Fruit fly (Drosophila melanogaster): ENCODE data around the gene Adsl.

DNA sequence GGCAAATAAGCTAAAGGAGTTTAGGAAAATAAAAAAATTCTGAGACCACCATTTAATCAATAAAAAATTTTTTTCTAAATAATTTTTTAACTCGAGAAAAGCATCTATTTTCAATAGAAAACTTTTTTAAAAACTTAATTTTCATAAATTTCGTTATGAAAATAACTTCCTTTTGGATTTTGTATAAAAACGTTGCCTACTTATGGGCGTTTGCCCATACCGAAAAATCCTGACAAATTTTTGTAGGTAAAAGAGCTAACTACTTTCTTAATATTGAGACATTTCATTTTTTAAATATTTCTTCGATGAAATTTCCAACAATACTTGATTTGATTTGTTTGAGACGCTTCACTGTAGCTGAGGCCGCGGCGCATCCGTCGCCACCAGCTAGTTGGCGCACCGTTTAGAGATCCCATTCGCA is 39.3 kb upstream of the Adsl start:
- TF ChIP-seq ttk (optimal IDR thresholded peaks at IDR 0.05): no peak
- TF ChIP-seq Myc (optimal IDR thresholded peaks at IDR 0.05): no peak
- no peak for TF ChIP-seq Sin3A (optimal IDR thresholded peaks at IDR 0.05)
- no peak for TF ChIP-seq insv (optimal IDR thresholded peaks at IDR 0.05)
